Fruit fly (Drosophila melanogaster): Measurements from ENCODE around the gene TTLL1B.
A peak's percentile ranks its signal among the peaks of the same experiment; 100 is the strongest.

Gene TTLL1B

dm6 chr3L:4698032-4698431 is 50.0 kb downstream of the TTLL1B start (continued):
- peak; percentile 75 for TF ChIP-seq Abd-B (GFP tag; optimal IDR thresholded peaks at IDR 0.05)
- peak; percentile 52 for TF ChIP-seq Spps (tag; optimal IDR thresholded peaks at IDR 0.05)
- TF ChIP-seq CG8290 (GFP tag; optimal IDR thresholded peaks at IDR 0.05): peak; percentile 30
- TF ChIP-seq CG8290 (tag; optimal IDR thresholded peaks at IDR 0.05): peak in 1 of 2 experiments; percentile 94
- no peak for TF ChIP-seq pita (GFP tag; optimal IDR thresholded peaks at IDR 0.05)
- TF ChIP-seq TFAM (GFP tag; optimal IDR thresholded peaks at IDR 0.05): no peak
- peak; percentile 72 for TF ChIP-seq Ssrp (tag; optimal IDR thresholded peaks at IDR 0.05)
- peak; percentile 70 for TF ChIP-seq CG6765 (GFP tag; optimal IDR thresholded peaks at IDR 0.05)
- TF ChIP-seq tx (GFP tag; optimal IDR thresholded peaks at IDR 0.05): peak; percentile 77
- TF ChIP-seq tio (GFP tag; optimal IDR thresholded peaks at IDR 0.05): peak; percentile 62
- no peak for TF ChIP-seq BEAF-32 (GFP tag; optimal IDR thresholded peaks at IDR 0.05)
- peak; percentile 61 for TF ChIP-seq Usf (GFP tag; optimal IDR thresholded peaks at IDR 0.05)
- TF ChIP-seq Rfx (GFP tag; IDR thresholded peaks at IDR 0.05): peak; percentile 92
- TF ChIP-seq Ets97D (GFP tag; optimal IDR thresholded peaks at IDR 0.05): peak; percentile 3
- peak; percentile 72 for TF ChIP-seq Hmr (GFP tag; optimal IDR thresholded peaks at IDR 0.05)
- peak; percentile 58; the same call in 1 of the 2 replicates for TF ChIP-seq cas (GFP tag; IDR thresholded peaks at IDR 0.05)
- TF ChIP-seq Atf6 (GFP tag; IDR thresholded peaks at IDR 0.05): peak; percentile 87
- TF ChIP-seq CG42726 (GFP tag; IDR thresholded peaks at IDR 0.05; ENCODE audit: partially characterized antibody): no peak
- TF ChIP-seq sd (tag; optimal IDR thresholded peaks at IDR 0.05): peak; percentile 54
- TF ChIP-seq Atf3 (GFP tag; optimal IDR thresholded peaks at IDR 0.05): peak; percentile 60
- TF ChIP-seq CG11696 (GFP tag; IDR thresholded peaks at IDR 0.05): peak; percentile 74
- peak; percentile 98 for TF ChIP-seq Med (GFP tag)
- peak; percentile 87 for TF ChIP-seq vvl (GFP tag; IDR thresholded peaks at IDR 0.05)
- peak; percentile 40 for TF ChIP-seq CG6683 (GFP tag; optimal IDR thresholded peaks at IDR 0.05)
- peak; percentile 88 for TF ChIP-seq ranshi (GFP tag; IDR thresholded peaks at IDR 0.05)
- TF ChIP-seq CG7786 (GFP tag; optimal IDR thresholded peaks at IDR 0.05): peak; percentile 86
- peak; percentile 63 for TF ChIP-seq CG10274 (GFP tag; optimal IDR thresholded peaks at IDR 0.05)
- peak; percentile 82 for TF ChIP-seq chn (GFP tag; optimal IDR thresholded peaks at IDR 0.05)
- peak; percentile 63 for TF ChIP-seq CG13775 (GFP tag; optimal IDR thresholded peaks at IDR 0.05)
- TF ChIP-seq pb (GFP tag; optimal IDR thresholded peaks at IDR 0.05): peak; percentile 59
- TF ChIP-seq CG11723 (GFP tag; optimal IDR thresholded peaks at IDR 0.05): peak; percentile 77
- peak; percentile 69 for TF ChIP-seq CG14667 (GFP tag; IDR thresholded peaks at IDR 0.05)
- peak; percentile 87 for TF ChIP-seq Fer3 (tag; optimal IDR thresholded peaks at IDR 0.05)
- peak in 1 of 2 experiments; percentile 13 for TF ChIP-seq Eip74EF (GFP tag; optimal IDR thresholded peaks at IDR 0.05)
- peak; percentile 89 for TF ChIP-seq lab (GFP tag; optimal IDR thresholded peaks at IDR 0.05)
- peak; percentile 88 for TF ChIP-seq gem (tag; optimal IDR thresholded peaks at IDR 0.05)
- TF ChIP-seq CG3838 (GFP tag; optimal IDR thresholded peaks at IDR 0.05): peak; percentile 60
- no peak for TF ChIP-seq Kr (GFP tag; optimal IDR thresholded peaks at IDR 0.05)
- no peak for TF ChIP-seq fru (optimal IDR thresholded peaks at IDR 0.05)
- peak; percentile 80 for TF ChIP-seq bcd (GFP tag; optimal IDR thresholded peaks at IDR 0.05)
- TF ChIP-seq CG7928 (GFP tag; optimal IDR thresholded peaks at IDR 0.05): peak; percentile 40
- peak; percentile 77 for TF ChIP-seq nau (GFP tag; optimal IDR thresholded peaks at IDR 0.05)
- peak; percentile 82 for TF ChIP-seq ase (GFP tag; IDR thresholded peaks at IDR 0.05)
- TF ChIP-seq lola (GFP tag; optimal IDR thresholded peaks at IDR 0.05): peak in 1 of 3 experiments; percentile 64
- peak; percentile 57; the same call in 1 of the 2 replicates for TF ChIP-seq peb (GFP tag; IDR thresholded peaks at IDR 0.05)
- peak; percentile 53 for TF ChIP-seq zen (tag; optimal IDR thresholded peaks at IDR 0.05)
- peak; percentile 86 for TF ChIP-seq CG12219 (GFP tag; optimal IDR thresholded peaks at IDR 0.05)
- no peak for TF ChIP-seq CG2129 (GFP tag; IDR thresholded peaks at IDR 0.05; ENCODE audit: partially characterized antibody)
- TF ChIP-seq pum (GFP tag; optimal IDR thresholded peaks at IDR 0.05): peak; percentile 71
- peak; percentile 10 for TF ChIP-seq CG17186 (GFP tag; optimal IDR thresholded peaks at IDR 0.05)
- TF ChIP-seq psq (GFP tag; optimal IDR thresholded peaks at IDR 0.05): peak; percentile 21

Data from whole organism, embryonic.